Worm (Caenorhabditis elegans) whole organism, late embryonic: ENCODE measurements around the gene AC3.12.

ENCODE experiments used
- fkh-10 ChIP-seq: fragments of 150-350 bp; optimal IDR thresholded peaks from 2 replicates; lab custom pipeline; 2014; ENCODE audit warnings: missing biosample characterization, missing genetic modification reagents, missing genetic modification characterization
- unc-3 ChIP-seq, 2 experiments: fragments of 200-800 bp in 1 of 2; sonication (Bioruptor generic) in 1 of 2; sonication (generic microtip) in 1 of 2; conservative IDR thresholded peaks in 1 of 2; optimal IDR thresholded peaks in 1 of 2; 2 replicates each; pipeline versions ENCODE4 v1.3.6 to Lab custom; 2016 to 2022; ENCODE audit warnings: missing compliant biosample characterization in 2 of 2, missing genetic modification characterization in 2 of 2, missing genetic modification reagents in 1 of 2

DNA sequence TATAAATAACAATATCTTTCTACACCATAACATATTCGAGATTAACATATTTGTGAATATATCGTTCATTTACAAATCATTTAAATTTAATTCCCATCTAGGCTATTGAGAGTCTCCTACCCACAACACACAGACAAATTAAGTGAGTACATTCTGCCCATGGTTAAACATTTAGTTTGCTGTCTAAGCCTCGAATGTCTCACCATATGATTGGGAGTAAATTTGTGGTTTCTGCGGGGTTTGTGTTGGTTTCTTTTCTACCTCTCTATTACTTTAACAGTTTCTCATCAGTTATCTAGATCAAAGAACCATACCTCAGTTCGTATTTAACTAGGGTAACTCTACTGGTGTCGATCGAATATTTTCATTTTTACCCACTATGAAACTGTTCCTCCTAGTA lies 19.2 kb upstream of the AC3.12 start, which contains the start of gene ugt-2:
- TF ChIP-seq unc-3 (GFP tag; conservative IDR thresholded peaks at IDR 0.05; lab: Robert Waterston, UW) (no peak), unc-3 (tag; optimal IDR thresholded peaks at IDR 0.05; lab: Kevin White, UChicago) (no peak), fkh-10 (no peak)
